Fruit fly (Drosophila melanogaster) whole organism, wandering third instar larva: Measurements from ENCODE around the gene CG4278.

Experiments used
- Abd-B ChIP-seq: fragments of >200 bp; optimal IDR thresholded peaks from 2 replicates; lab custom pipeline; 2017; ENCODE audit warnings: missing biosample characterization, missing genetic modification characterization
- CG32264 ChIP-seq: fragments of 200-800 bp; sonication (Bioruptor generic); optimal IDR thresholded peaks from 2 replicates; lab custom pipeline; 2016; ENCODE audit warnings: missing biosample characterization, missing genetic modification characterization
- CG9705 ChIP-seq: fragments of 200-800 bp; sonication (Bioruptor generic); optimal IDR thresholded peaks from 2 replicates; lab custom pipeline; 2018; ENCODE audit warnings: missing biosample characterization, mild to moderate bottlenecking, missing genetic modification characterization
- CrebA ChIP-seq: fragments of 200-800 bp; sonication (Bioruptor generic); optimal IDR thresholded peaks from 2 replicates; lab custom pipeline; 2016; ENCODE audit warnings: missing biosample characterization, mild to moderate bottlenecking, missing genetic modification characterization, borderline replicate concordance
- Dfd ChIP-seq: fragments of >200 bp; optimal IDR thresholded peaks from 2 replicates; lab custom pipeline; 2017; ENCODE audit warnings: missing biosample characterization, missing genetic modification characterization
- Dif ChIP-seq: fragments of 200-275, 200-300 bp; sonication (Bioruptor generic); optimal IDR thresholded peaks from 2 replicates; lab custom pipeline; 2018; ENCODE audit warnings: missing biosample characterization, missing genetic modification characterization; ENCODE audit not compliant: partially characterized antibody
- GATAd ChIP-seq: sonication (Bioruptor generic); optimal IDR thresholded peaks from 2 replicates; lab custom pipeline; 2016; ENCODE audit warnings: missing biosample characterization, missing genetic modification characterization
- HLH106 ChIP-seq: fragments of 200-800 bp; optimal IDR thresholded peaks from 3 replicates; lab custom pipeline; 2019; ENCODE audit warnings: missing biosample characterization, mild to moderate bottlenecking, missing genetic modification characterization, moderate library complexity
- Hnf4 ChIP-seq: fragments of 200-800 bp; sonication (Bioruptor generic); optimal IDR thresholded peaks from 2 replicates; lab custom pipeline; 2016; ENCODE audit warnings: missing biosample characterization, mild to moderate bottlenecking, missing genetic modification characterization
- Hr78 ChIP-seq: fragments of >200 bp; optimal IDR thresholded peaks from 2 replicates; lab custom pipeline; 2017; ENCODE audit warnings: missing biosample characterization, missing genetic modification characterization
- Hr83 ChIP-seq: fragments of 200-300 bp; sonication (Bioruptor generic); optimal IDR thresholded peaks from 2 replicates; lab custom pipeline; 2016; ENCODE audit warnings: missing biosample characterization, mild to moderate bottlenecking, missing genetic modification characterization, moderate library complexity; ENCODE audit not compliant: poor library complexity, severe bottlenecking
- Jra ChIP-seq: sonication (Bioruptor generic); optimal IDR thresholded peaks from 2 replicates; lab custom pipeline; 2016; ENCODE audit warnings: missing biosample characterization, missing genetic modification characterization
- Mio ChIP-seq: sonication (Bioruptor generic); optimal IDR thresholded peaks from 2 replicates; lab custom pipeline; 2016; ENCODE audit warnings: missing biosample characterization, missing genetic modification characterization
- Myc ChIP-seq: fragments of >200 bp; optimal IDR thresholded peaks from 2 replicates; lab custom pipeline; 2017
- N ChIP-seq: fragments of >200 bp; optimal IDR thresholded peaks from 2 replicates; lab custom pipeline; 2018; ENCODE audit warnings: missing biosample characterization, missing external identifiers, missing genetic modification characterization
- OdsH ChIP-seq: fragments of 200-800 bp; sonication (Bioruptor generic); optimal IDR thresholded peaks from 2 replicates; lab custom pipeline; 2016; ENCODE audit warnings: missing biosample characterization, mild to moderate bottlenecking, missing genetic modification characterization
- Rel ChIP-seq, 2 experiments: fragments of 200-800 bp; sonication (Bioruptor generic) in 1 of 2; optimal IDR thresholded peaks; 2 replicates in 1 of 2; 3 replicates in 1 of 2; lab custom pipeline; 2016 to 2019; ENCODE audit warnings: mild to moderate bottlenecking in 2 of 2, missing biosample characterization in 2 of 2, missing genetic modification characterization in 2 of 2, moderate library complexity in 1 of 2
- Sp1 ChIP-seq: fragments of 200-800 bp; sonication (Bioruptor generic); optimal IDR thresholded peaks from 3 replicates; lab custom pipeline; 2019; ENCODE audit warnings: missing biosample characterization, mild to moderate bottlenecking, missing genetic modification characterization, moderate library complexity
- Vsx2 ChIP-seq: fragments of 200-300, 225-300 bp; sonication (Bioruptor generic); optimal IDR thresholded peaks from 2 replicates; lab custom pipeline; 2018; ENCODE audit warnings: missing biosample characterization, missing genetic modification characterization; ENCODE audit not compliant: partially characterized antibody
- br ChIP-seq: fragments of 200-800 bp; sonication (Bioruptor generic); optimal IDR thresholded peaks from 2 replicates; lab custom pipeline; 2016; ENCODE audit warnings: missing biosample characterization, missing genetic modification characterization
- brk ChIP-seq: fragments of 200-800 bp; sonication (Bioruptor generic); optimal IDR thresholded peaks from 2 replicates; lab custom pipeline; 2016; ENCODE audit warnings: missing biosample characterization, mild to moderate bottlenecking, missing genetic modification characterization
- dl ChIP-seq, 2 experiments: fragments of 175-275, 200-275 bp in 1 of 2; fragments of 200-275 bp in 1 of 2; sonication (Bioruptor generic); optimal IDR thresholded peaks; lab custom pipeline; 2018; ENCODE audit warnings: mild to moderate bottlenecking in 2 of 2, missing biosample characterization in 2 of 2, missing genetic modification characterization in 2 of 2, moderate library complexity in 2 of 2; ENCODE audit not compliant: partially characterized antibody in 2 of 2, insufficient read depth in 1 of 2
- dmrt93B ChIP-seq: fragments of 200-800 bp; sonication (Bioruptor generic); optimal IDR thresholded peaks from 2 replicates; lab custom pipeline; 2018; ENCODE audit warnings: missing biosample characterization, mild to moderate bottlenecking, missing genetic modification characterization
- dsf ChIP-seq: sonication (Bioruptor generic); optimal IDR thresholded peaks from 2 replicates; lab custom pipeline; 2016; ENCODE audit warnings: missing biosample characterization, missing genetic modification characterization, borderline replicate concordance
- ey ChIP-seq: fragments of 200-800 bp; sonication (Bioruptor generic); optimal IDR thresholded peaks from 2 replicates; lab custom pipeline; 2016; ENCODE audit warnings: missing biosample characterization, missing genetic modification characterization
- foxo ChIP-seq, 2 experiments: fragments of 200-800 bp; sonication (Bioruptor generic); optimal IDR thresholded peaks; 2 replicates in 1 of 2; 3 replicates in 1 of 2; lab custom pipeline; 2016 to 2017; ENCODE audit warnings: missing biosample characterization in 2 of 2, missing genetic modification characterization in 2 of 2
- fru ChIP-seq: fragments of 200-800 bp; sonication (Bioruptor generic); optimal IDR thresholded peaks from 3 replicates; lab custom pipeline; 2016; ENCODE audit warnings: missing biosample characterization, mild to moderate bottlenecking, missing genetic modification characterization
- h ChIP-seq: fragments of 200-800 bp; sonication (Bioruptor generic); optimal IDR thresholded peaks from 3 replicates; lab custom pipeline; 2016; ENCODE audit warnings: missing biosample characterization, mild to moderate bottlenecking, missing genetic modification characterization
- jim ChIP-seq: fragments of 175-275, 200-325 bp; sonication (Bioruptor generic); optimal IDR thresholded peaks from 2 replicates; lab custom pipeline; 2016; ENCODE audit warnings: missing biosample characterization, mild to moderate bottlenecking, missing genetic modification characterization
- lola ChIP-seq: fragments of >200 bp; optimal IDR thresholded peaks from 2 replicates; lab custom pipeline; 2017; ENCODE audit warnings: missing biosample characterization, missing genetic modification characterization
- pan ChIP-seq: fragments of >200 bp; optimal IDR thresholded peaks from 2 replicates; lab custom pipeline; 2017
- psq ChIP-seq: fragments of 200-800 bp; sonication (Bioruptor generic); optimal IDR thresholded peaks from 3 replicates; lab custom pipeline; 2017; ENCODE audit warnings: missing biosample characterization, mild to moderate bottlenecking, missing genetic modification characterization, moderate library complexity
- rgr ChIP-seq: fragments of 200-800 bp; sonication (Bioruptor generic); optimal IDR thresholded peaks from 3 replicates; lab custom pipeline; 2016; ENCODE audit warnings: missing biosample characterization, mild to moderate bottlenecking, missing genetic modification characterization
- sage ChIP-seq: fragments of 200-800 bp; sonication (Bioruptor generic); optimal IDR thresholded peaks from 2 replicates; lab custom pipeline; 2016; ENCODE audit warnings: missing biosample characterization, mild to moderate bottlenecking, missing genetic modification characterization
- sv ChIP-seq: fragments of 200-800 bp; sonication (Bioruptor generic); optimal IDR thresholded peaks from 3 replicates; lab custom pipeline; 2016; ENCODE audit warnings: missing biosample characterization, missing genetic modification characterization
- tai ChIP-seq: sonication (Bioruptor generic); optimal IDR thresholded peaks from 2 replicates; lab custom pipeline; 2016; ENCODE audit warnings: missing biosample characterization, missing genetic modification characterization
- usp ChIP-seq: fragments of >200 bp; optimal IDR thresholded peaks from 2 replicates; lab custom pipeline; 2017; ENCODE audit warnings: missing biosample characterization, missing genetic modification characterization
- woc ChIP-seq: sonication (Bioruptor generic); optimal IDR thresholded peaks from 2 replicates; lab custom pipeline; 2016; ENCODE audit warnings: missing biosample characterization, mild to moderate bottlenecking, missing genetic modification characterization

Gene CG4278

DNA sequence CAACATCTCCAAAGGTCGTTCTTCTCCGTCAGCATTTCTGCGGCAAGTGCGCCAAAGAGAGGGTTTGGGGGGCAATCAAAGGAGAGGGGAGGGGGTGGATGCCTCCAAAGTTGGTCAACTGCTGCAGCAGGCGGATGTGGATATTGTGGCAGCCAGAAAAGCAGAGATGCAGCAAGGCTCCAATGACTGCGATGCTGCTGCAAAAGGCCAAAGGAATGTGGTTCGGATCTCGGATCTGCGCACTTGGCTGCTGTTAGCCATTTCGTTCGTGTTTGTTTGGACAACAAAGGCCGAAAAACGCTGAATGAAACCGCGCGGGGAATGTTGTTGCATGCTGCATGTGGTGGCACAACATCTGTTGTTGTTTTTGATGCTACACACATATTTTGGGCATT, 44.8 kb upstream of the CG4278 start:
- TF ChIP-seq Jra (GFP tag; lab: Kevin White, UChicago): no peak
- no peak for TF ChIP-seq Myc (lab: Kevin White, UChicago)
- TF ChIP-seq ey (GFP tag; lab: Kevin White, UChicago): no peak
- TF ChIP-seq dmrt93B (GFP tag; lab: Kevin White, UChicago): no peak
- no peak for TF ChIP-seq sage (GFP tag; lab: Kevin White, UChicago)
- no peak for TF ChIP-seq jim
- no peak for TF ChIP-seq fru (GFP tag; lab: Kevin White, UChicago)
- no peak for TF ChIP-seq lola (GFP tag; lab: Kevin White, UChicago)
- TF ChIP-seq psq (GFP tag; lab: Kevin White, UChicago): peak; percentile 4
- TF ChIP-seq dl (GFP tag; optimal IDR thresholded peaks at IDR 0.05; lab: Kevin White, UChicago; ENCODE audit: insufficient read depth in 1 of 2, partially characterized antibody in 2 of 2): no peak
- TF ChIP-seq br (GFP tag; lab: Kevin White, UChicago): no peak
- TF ChIP-seq pan (lab: Kevin White, UChicago): no peak
- no peak for TF ChIP-seq h (GFP tag; lab: Kevin White, UChicago)
- no peak for TF ChIP-seq brk
- no peak for TF ChIP-seq dsf (GFP tag; lab: Kevin White, UChicago)
- no peak for TF ChIP-seq Hr78 (GFP tag; lab: Kevin White, UChicago)
- no peak for TF ChIP-seq Dif (GFP tag; lab: Kevin White, UChicago)
- no peak for TF ChIP-seq sv (GFP tag; lab: Kevin White, UChicago)
- no peak for TF ChIP-seq Dfd (GFP tag; lab: Kevin White, UChicago)
- TF ChIP-seq woc: no peak
- peak; percentile 10 for TF ChIP-seq CG9705 (GFP tag; lab: Kevin White, UChicago)
- no peak for TF ChIP-seq Vsx2 (GFP tag; lab: Kevin White, UChicago)
- TF ChIP-seq N: no peak
- peak; percentile 26 for TF ChIP-seq rgr (GFP tag; lab: Kevin White, UChicago)
- TF ChIP-seq Sp1 (GFP tag; lab: Kevin White, UChicago): no peak
- TF ChIP-seq Hnf4: no peak
- peak; percentile 74 for TF ChIP-seq Hr83 (GFP tag; lab: Kevin White, UChicago)
- TF ChIP-seq Abd-B (GFP tag; lab: Kevin White, UChicago): no peak
- no peak for TF ChIP-seq usp (GFP tag; lab: Kevin White, UChicago)
- no peak for TF ChIP-seq foxo (GFP tag; optimal IDR thresholded peaks at IDR 0.05; lab: Kevin White, UChicago)
- TF ChIP-seq HLH106 (tag; lab: Kevin White, UChicago): peak; percentile 23
- TF ChIP-seq CrebA (GFP tag; lab: Kevin White, UChicago): no peak
- TF ChIP-seq GATAd (GFP tag; lab: Kevin White, UChicago): no peak
- TF ChIP-seq OdsH (GFP tag; lab: Kevin White, UChicago): no peak
- no peak for TF ChIP-seq CG32264
- no peak for TF ChIP-seq Mio (GFP tag; lab: Kevin White, UChicago)
- TF ChIP-seq Rel (GFP tag; optimal IDR thresholded peaks at IDR 0.05; lab: Kevin White, UChicago): no peak
- TF ChIP-seq Rel (tag; optimal IDR thresholded peaks at IDR 0.05; lab: Kevin White, UChicago): no peak
- no peak for TF ChIP-seq tai

DNA sequence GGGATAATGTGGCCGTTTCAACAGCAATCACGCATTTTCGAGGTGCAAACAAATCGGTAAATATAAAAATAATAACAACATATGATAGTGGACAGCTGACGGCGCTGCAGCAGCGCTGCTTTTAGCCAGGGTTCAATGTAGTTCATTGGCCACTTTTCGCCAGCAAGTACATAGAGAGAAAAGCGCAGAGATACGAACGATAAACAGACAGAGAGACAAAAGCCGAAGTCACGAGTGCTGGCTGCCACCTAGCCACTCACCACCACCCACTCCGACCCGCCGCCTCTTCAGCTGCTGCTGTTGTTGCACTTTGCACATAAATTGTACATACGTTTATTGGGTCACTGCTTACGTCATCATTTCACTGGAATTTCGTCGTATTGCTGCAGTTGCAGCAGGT, 44.0 kb upstream of the CG4278 start:
- TF ChIP-seq lola (GFP tag; lab: Kevin White, UChicago): no peak
- no peak for TF ChIP-seq usp (GFP tag; lab: Kevin White, UChicago)
- TF ChIP-seq sv (GFP tag; lab: Kevin White, UChicago): no peak
- TF ChIP-seq Hnf4: no peak
- TF ChIP-seq GATAd (GFP tag; lab: Kevin White, UChicago): no peak
- no peak for TF ChIP-seq woc
- no peak for TF ChIP-seq jim
- no peak for TF ChIP-seq Dfd (GFP tag; lab: Kevin White, UChicago)
- TF ChIP-seq ey (GFP tag; lab: Kevin White, UChicago): no peak
- TF ChIP-seq HLH106 (tag; lab: Kevin White, UChicago): no peak
- no peak for TF ChIP-seq pan (lab: Kevin White, UChicago)
- no peak for TF ChIP-seq Hr78 (GFP tag; lab: Kevin White, UChicago)
- TF ChIP-seq dmrt93B (GFP tag; lab: Kevin White, UChicago): no peak
- no peak for TF ChIP-seq rgr (GFP tag; lab: Kevin White, UChicago)
- no peak for TF ChIP-seq Abd-B (GFP tag; lab: Kevin White, UChicago)
